Fruit fly (Drosophila melanogaster) whole organism, embryonic: ENCODE measurements around the gene Doc2.

ENCODE experiments used
- Adf1 ChIP-seq: fragments of 200-800 bp; sonication (Bioruptor generic); IDR thresholded peaks from 2 replicates; pipeline ENCODE4 v1.3.6; 2022; ENCODE audit warnings: missing biosample characterization, missing genetic modification characterization
- BEAF-32 ChIP-seq: fragments of 200-800 bp; sonication (Bioruptor generic); optimal IDR thresholded peaks from 3 replicates; lab custom pipeline; 2017; ENCODE audit warnings: missing biosample characterization, missing genetic modification characterization, mild to moderate bottlenecking, moderate library complexity, missing genetic modification reagents
- Bdp1 ChIP-seq: fragments of 200-800 bp; sonication (Bioruptor generic); optimal IDR thresholded peaks from 3 replicates; lab custom pipeline; 2016; ENCODE audit warnings: missing biosample characterization, missing genetic modification characterization
- Bgb ChIP-seq: fragments of 200-800 bp; sonication (Bioruptor generic); IDR thresholded peaks from 2 replicates; pipeline ENCODE4 v1.3.6; 2022; ENCODE audit warnings: missing biosample characterization, missing genetic modification characterization; ENCODE audit not compliant: partially characterized antibody
- BtbVII ChIP-seq: fragments of 200-800 bp; sonication (Bioruptor generic); optimal IDR thresholded peaks from 3 replicates; lab custom pipeline; 2017; ENCODE audit warnings: missing biosample characterization, mild to moderate bottlenecking, missing genetic modification characterization
- CG11504 ChIP-seq: fragments of 200-800 bp; sonication (Bioruptor generic); optimal IDR thresholded peaks from 3 replicates; lab custom pipeline; 2019; ENCODE audit warnings: missing biosample characterization, mild to moderate bottlenecking, missing genetic modification characterization, moderate library complexity
- CG12104 ChIP-seq: fragments of 200-800 bp; sonication (Bioruptor generic); optimal IDR thresholded peaks from 3 replicates; lab custom pipeline; 2016; ENCODE audit warnings: missing biosample characterization, missing genetic modification characterization
- CG13123 ChIP-seq: fragments of 200-800 bp; sonication (Bioruptor generic); optimal IDR thresholded peaks from 2 replicates; lab custom pipeline; 2016; ENCODE audit warnings: missing biosample characterization, missing genetic modification characterization
- CG17802 ChIP-seq: fragments of 200-800 bp; sonication (Bioruptor generic); optimal IDR thresholded peaks from 2 replicates; lab custom pipeline; 2018; ENCODE audit warnings: missing biosample characterization, mild to moderate bottlenecking, missing genetic modification characterization, moderate library complexity
- CG18476 ChIP-seq: fragments of 200-800 bp; sonication (Bioruptor generic); optimal IDR thresholded peaks from 2 replicates; lab custom pipeline; 2016; ENCODE audit warnings: missing biosample characterization, mild to moderate bottlenecking, missing genetic modification characterization
- CG2199 ChIP-seq: fragments of 200-800 bp; sonication (Bioruptor generic); IDR thresholded peaks from 3 replicates; pipeline ENCODE4 v1.3.6; 2022; ENCODE audit warnings: missing biosample characterization, missing genetic modification characterization
- CG30403 ChIP-seq: fragments of 200-800 bp; sonication (Bioruptor generic); optimal IDR thresholded peaks from 3 replicates; lab custom pipeline; 2016; ENCODE audit warnings: missing biosample characterization, missing genetic modification characterization
- CG31388 ChIP-seq: fragments of 200-800 bp; sonication (Bioruptor generic); optimal IDR thresholded peaks from 2 replicates; lab custom pipeline; 2016; ENCODE audit warnings: missing biosample characterization, missing genetic modification characterization
- CG4820 ChIP-seq: fragments of 200-800 bp; sonication (Bioruptor generic); optimal IDR thresholded peaks from 3 replicates; lab custom pipeline; 2016; ENCODE audit warnings: missing biosample characterization, missing genetic modification characterization
- CG7839 ChIP-seq: fragments of 200-800 bp; sonication (Bioruptor generic); optimal IDR thresholded peaks from 3 replicates; lab custom pipeline; 2018; ENCODE audit warnings: missing biosample characterization, mild to moderate bottlenecking, missing genetic modification characterization, moderate library complexity
- CG9609 ChIP-seq: fragments of 200-800 bp; sonication (Bioruptor generic); optimal IDR thresholded peaks from 3 replicates; lab custom pipeline; 2016; ENCODE audit warnings: missing biosample characterization, missing genetic modification characterization
- D19A ChIP-seq: fragments of 200-800 bp; optimal IDR thresholded peaks from 3 replicates; lab custom pipeline; 2019; ENCODE audit warnings: missing biosample characterization, mild to moderate bottlenecking, missing genetic modification characterization, moderate library complexity
- Deaf1 ChIP-seq: fragments of 200-800 bp; optimal IDR thresholded peaks from 3 replicates; lab custom pipeline; 2019; ENCODE audit warnings: missing biosample characterization, mild to moderate bottlenecking, missing genetic modification characterization, moderate library complexity
- Dek ChIP-seq: fragments of 200-800 bp; sonication (Bioruptor generic); optimal IDR thresholded peaks from 3 replicates; lab custom pipeline; 2019; ENCODE audit warnings: missing biosample characterization, mild to moderate bottlenecking, missing genetic modification characterization, moderate library complexity
- Dll ChIP-seq: fragments of 200-800 bp; sonication (Bioruptor generic); IDR thresholded peaks from 4 replicates; pipeline ENCODE4 v1.3.6; 2022; ENCODE audit warnings: missing biosample characterization, missing genetic modification characterization; ENCODE audit not compliant: partially characterized antibody
- Hr78 ChIP-seq, 2 experiments: fragments of 200-800 bp in 1 of 2; fragments of >200 bp in 1 of 2; sonication (Bioruptor generic) in 1 of 2; optimal IDR thresholded peaks; 2 replicates each; lab custom pipeline; 2017 to 2019; ENCODE audit warnings: missing biosample characterization in 2 of 2, missing genetic modification characterization in 2 of 2, mild to moderate bottlenecking in 1 of 2, moderate library complexity in 1 of 2
- Med ChIP-seq: fragments of 200-800 bp; sonication (Bioruptor generic); peaks from one replicate; lab custom pipeline; 2016; ENCODE audit warnings: missing biosample characterization, missing genetic modification characterization, mild to moderate bottlenecking, inconsistent platforms, moderate library complexity
- NC2β ChIP-seq: fragments of 200-800 bp; sonication (Bioruptor generic); optimal IDR thresholded peaks from 2 replicates; lab custom pipeline; 2016; ENCODE audit warnings: missing biosample characterization, missing genetic modification characterization
- Nf-YB ChIP-seq: fragments of 200-800 bp; sonication (Bioruptor generic); optimal IDR thresholded peaks from 3 replicates; lab custom pipeline; 2019; ENCODE audit warnings: missing biosample characterization, mild to moderate bottlenecking, missing genetic modification characterization, moderate library complexity
- Oli ChIP-seq: fragments of 200-800 bp; sonication (Bioruptor generic); optimal IDR thresholded peaks from 2 replicates; lab custom pipeline; 2018; ENCODE audit warnings: missing biosample characterization, mild to moderate bottlenecking, missing genetic modification characterization, moderate library complexity
- Sry-δ ChIP-seq: fragments of 200-800 bp; sonication (Bioruptor generic); optimal IDR thresholded peaks from 2 replicates; lab custom pipeline; 2016; ENCODE audit warnings: missing biosample characterization, missing genetic modification characterization
- Trl ChIP-seq, 3 experiments: fragments of >200 bp in 2 of 3; fragments of 200-800 bp in 1 of 3; sonication (Bioruptor generic) in 1 of 3; optimal IDR thresholded peaks; 2 replicates in 1 of 3; 3 replicates in 2 of 3; lab custom pipeline; 2016 to 2017; ENCODE audit warnings: missing biosample characterization in 1 of 3, missing genetic modification characterization in 1 of 3
- abd-A ChIP-seq: fragments of 200-800 bp; sonication (Bioruptor generic); optimal IDR thresholded peaks from 3 replicates; lab custom pipeline; 2019; ENCODE audit warnings: missing biosample characterization, mild to moderate bottlenecking, missing genetic modification characterization, moderate library complexity
- ap ChIP-seq: fragments of 200-800 bp; sonication (Bioruptor generic); IDR thresholded peaks from 2 replicates; pipeline ENCODE4 v1.3.6; 2022; ENCODE audit warnings: missing biosample characterization, missing genetic modification characterization
- ase ChIP-seq: fragments of 200-800 bp; sonication (Bioruptor generic); IDR thresholded peaks from 3 replicates; pipeline ENCODE4 v1.3.6; 2022; ENCODE audit warnings: missing biosample characterization, missing genetic modification characterization
- bcd ChIP-seq: fragments of 200-800 bp; sonication (Bioruptor generic); optimal IDR thresholded peaks from 2 replicates; lab custom pipeline; 2017; ENCODE audit warnings: missing biosample characterization, mild to moderate bottlenecking, missing genetic modification characterization
- ci ChIP-seq: fragments of 200-800 bp; sonication (Bioruptor generic); IDR thresholded peaks from 3 replicates; pipeline ENCODE4 v1.3.6; 2022; ENCODE audit warnings: missing biosample characterization, missing genetic modification characterization
- crc ChIP-seq: fragments of 200-800 bp; sonication (Bioruptor generic); optimal IDR thresholded peaks from 2 replicates; lab custom pipeline; 2016; ENCODE audit warnings: missing biosample characterization, missing genetic modification characterization
- croc ChIP-seq: fragments of 200-800 bp; sonication (Bioruptor generic); conservative IDR thresholded peaks from 3 replicates; pipeline ENCODE4 v1.3.6; 2022; ENCODE audit warnings: missing biosample characterization, missing genetic modification characterization
- danr ChIP-seq: fragments of 200-800 bp; sonication (Bioruptor generic); IDR thresholded peaks from 2 replicates; pipeline ENCODE4 v1.3.6; 2022; ENCODE audit warnings: missing biosample characterization, missing genetic modification characterization
- disco-r ChIP-seq: fragments of 200-800 bp; sonication (Bioruptor generic); optimal IDR thresholded peaks from 2 replicates; lab custom pipeline; 2016; ENCODE audit warnings: missing biosample characterization, missing genetic modification characterization
- dmrt99B ChIP-seq: fragments of 200-800 bp; sonication (Bioruptor generic); optimal IDR thresholded peaks from 2 replicates; lab custom pipeline; 2018; ENCODE audit warnings: missing biosample characterization, mild to moderate bottlenecking, missing genetic modification characterization, moderate library complexity
- dysf ChIP-seq: fragments of 200-800 bp; sonication (Bioruptor generic); IDR thresholded peaks from 3 replicates; pipeline ENCODE4 v1.3.6; 2022; ENCODE audit warnings: missing biosample characterization, missing genetic modification characterization
- fru ChIP-seq: fragments of >200 bp; optimal IDR thresholded peaks from 2 replicates; lab custom pipeline; 2017
- grau ChIP-seq: fragments of 200-800 bp; optimal IDR thresholded peaks from 3 replicates; lab custom pipeline; 2019; ENCODE audit warnings: missing biosample characterization, mild to moderate bottlenecking, missing genetic modification characterization, moderate library complexity
- gsb-n ChIP-seq: fragments of 200-800 bp; sonication (Bioruptor generic); optimal IDR thresholded peaks from 3 replicates; lab custom pipeline; 2018; ENCODE audit warnings: missing biosample characterization, mild to moderate bottlenecking, missing genetic modification characterization
- hbn ChIP-seq: fragments of 200-800 bp; sonication (Bioruptor generic); IDR thresholded peaks from 2 replicates; pipeline ENCODE4 v1.3.6; 2022; ENCODE audit warnings: missing biosample characterization, missing genetic modification characterization; ENCODE audit not compliant: partially characterized antibody
- nerfin-2 ChIP-seq: fragments of 200-800 bp; sonication (Bioruptor generic); IDR thresholded peaks from 2 replicates; pipeline ENCODE4 v1.3.6; 2022; ENCODE audit warnings: missing biosample characterization, missing genetic modification characterization; ENCODE audit not compliant: partially characterized antibody
- phol ChIP-seq: fragments of 200-800 bp; sonication (Bioruptor generic); optimal IDR thresholded peaks from 3 replicates; lab custom pipeline; 2018; ENCODE audit warnings: missing biosample characterization, mild to moderate bottlenecking, missing genetic modification characterization, moderate library complexity
- row ChIP-seq: fragments of 200-800 bp; sonication (Bioruptor generic); IDR thresholded peaks from 3 replicates; pipeline ENCODE4 v1.3.6; 2022; ENCODE audit warnings: missing biosample characterization, missing genetic modification characterization
- sens-2 ChIP-seq: fragments of 200-800 bp; sonication (Bioruptor generic); IDR thresholded peaks from 2 replicates; pipeline ENCODE4 v1.3.6; 2022; ENCODE audit warnings: missing biosample characterization, missing genetic modification characterization
- sisA ChIP-seq: fragments of 200-800 bp; sonication (Bioruptor generic); IDR thresholded peaks from 2 replicates; pipeline ENCODE4 v1.3.6; 2022; ENCODE audit warnings: missing biosample characterization, missing genetic modification characterization
- tx ChIP-seq: fragments of 200-800 bp; sonication (Bioruptor generic); optimal IDR thresholded peaks from 2 replicates; lab custom pipeline; 2016; ENCODE audit warnings: missing biosample characterization, missing genetic modification characterization
- usp ChIP-seq: fragments of >200 bp; optimal IDR thresholded peaks from 2 replicates; lab custom pipeline; 2017; ENCODE audit warnings: missing biosample characterization, missing genetic modification characterization
- wek ChIP-seq: fragments of 200-800 bp; sonication (Bioruptor generic); optimal IDR thresholded peaks from 3 replicates; lab custom pipeline; 2018; ENCODE audit warnings: missing biosample characterization, mild to moderate bottlenecking, missing genetic modification characterization, moderate library complexity

Gene Doc2

dm6 chr3L:8997686-8998239 lies 21.3 kb downstream of the Doc2 start, which contains the start of the genes smg and CG5087 (continued):
- TF ChIP-seq CG31388 (GFP tag; lab: Kevin White, UChicago) (no peak), sisA (GFP tag; lab: Robert Waterston, UW) (0 out of 2 replicates have a peak, but pooled peaks have one; percentile 23), CG2199 (GFP tag; lab: Robert Waterston, UW) (no peak), Bgb (GFP tag; lab: Robert Waterston, UW) (peak; percentile 73; the same call in 1 of the 2 replicates), abd-A (peak; percentile 96), CG7839 (no peak), CG4820 (GFP tag; lab: Kevin White, UChicago) (no peak), D19A (peak; percentile 6), dysf (GFP tag; lab: Robert Waterston, UW) (no peak), ci (GFP tag; lab: Robert Waterston, UW) (peak; percentile 60; the same call in 1 of the 3 replicates), wek (no peak), phol (tag; lab: Kevin White, UChicago) (peak; percentile 72), Dek (tag; lab: Kevin White, UChicago) (peak; percentile 59), BtbVII (peak; percentile 14), CG30403 (GFP tag; lab: Kevin White, UChicago) (peak; percentile 50), usp (GFP tag; lab: Kevin White, UChicago) (no peak), Oli (tag; lab: Kevin White, UChicago) (no peak), Trl (optimal IDR thresholded peaks at IDR 0.05; lab: Kevin White, UChicago) (no peak), Trl (GFP tag; optimal IDR thresholded peaks at IDR 0.05; lab: Kevin White, UChicago) (peak; percentile 32), Nf-YB (peak; percentile 2), CG17802 (tag; lab: Kevin White, UChicago) (no peak), Sry-δ (GFP tag; lab: Kevin White, UChicago) (peak; percentile 99), sens-2 (no peak), fru (lab: Kevin White, UChicago) (no peak), ase (GFP tag; lab: Robert Waterston, UW) (no peak), Bdp1 (GFP tag; lab: Kevin White, UChicago) (peak; percentile 37), nerfin-2 (GFP tag; lab: Robert Waterston, UW) (no peak), CG13123 (GFP tag; lab: Kevin White, UChicago) (peak; percentile 1), CG18476 (GFP tag; lab: Kevin White, UChicago) (no peak), CG11504 (tag; lab: Kevin White, UChicago) (no peak), dmrt99B (tag; lab: Kevin White, UChicago) (no peak), Deaf1 (tag; lab: Kevin White, UChicago) (peak; percentile 10), croc (GFP tag; lab: Robert Waterston, UW) (no peak), CG12104 (GFP tag; lab: Kevin White, UChicago) (peak; percentile 35), bcd (GFP tag; lab: Kevin White, UChicago) (peak; percentile 58), NC2β (GFP tag; lab: Kevin White, UChicago) (peak; percentile 66), CG9609 (GFP tag; lab: Kevin White, UChicago) (peak; percentile 13), Adf1 (GFP tag; lab: Robert Waterston, UW) (0 out of 2 replicates have a peak, but pooled peaks have one; percentile 6), grau (tag; lab: Kevin White, UChicago) (peak; percentile 23), gsb-n (peak; percentile 39), BEAF-32 (peak; percentile 76), disco-r (GFP tag; lab: Kevin White, UChicago) (no peak), row (peak; percentile 55), Med (GFP tag; lab: Kevin White, UChicago) (peak; percentile 92), tx (GFP tag; lab: Kevin White, UChicago) (peak; percentile 33), danr (no peak), ap (GFP tag; lab: Robert Waterston, UW) (no peak), Dll (GFP tag; lab: Robert Waterston, UW) (peak; percentile 73), crc (GFP tag; lab: Kevin White, UChicago) (no peak), hbn (peak; percentile 54), Hr78 (GFP tag; optimal IDR thresholded peaks at IDR 0.05; lab: Kevin White, UChicago) (peak in 1 of 2 experiments; percentile 46)
